Fruit fly (Drosophila melanogaster): Measurements from ENCODE around the gene Tektin-C.

Gene Tektin-C

DNA sequence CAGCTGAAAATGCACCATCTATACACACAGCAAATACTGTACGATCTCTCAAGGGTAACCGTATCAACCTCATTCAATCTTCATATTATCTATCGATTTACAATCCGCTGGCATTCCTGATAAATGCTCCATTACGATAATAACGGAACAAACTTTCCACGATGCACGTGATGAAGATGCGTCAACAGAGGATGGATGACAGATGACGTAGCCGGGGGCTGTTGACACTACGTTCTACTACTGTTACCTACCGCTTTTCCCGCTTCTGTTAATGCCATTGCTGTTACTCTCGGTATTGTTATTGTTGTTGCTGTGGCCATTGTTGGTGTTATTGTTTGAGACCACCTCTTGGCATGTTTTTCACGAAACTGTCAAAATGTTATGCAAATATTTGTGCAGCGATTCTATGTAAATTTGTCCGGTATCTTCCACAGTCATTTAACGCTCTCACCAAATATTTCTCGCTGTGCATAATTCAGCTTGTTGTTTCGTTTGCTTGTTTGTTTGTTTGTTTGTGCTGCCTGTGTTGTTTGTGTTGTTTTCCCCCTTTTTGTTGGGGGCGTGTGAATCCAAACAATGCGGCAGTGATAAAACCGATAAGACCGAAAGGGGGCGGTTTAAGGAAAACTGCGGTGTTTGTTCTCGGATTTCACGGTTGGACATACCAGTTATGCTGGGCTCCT is 27.6 kb upstream of the Tektin-C start (continued):
- TF ChIP-seq CG7271 (tag; optimal IDR thresholded peaks at IDR 0.05), result peak; percentile 85
- peak; percentile 49 for TF ChIP-seq ash1 (GFP tag; optimal IDR thresholded peaks at IDR 0.05)
- TF ChIP-seq hb (GFP tag; IDR thresholded peaks at IDR 0.05; ENCODE audit: partially characterized antibody), result no peak
- TF ChIP-seq CG18619 (GFP tag; optimal IDR thresholded peaks at IDR 0.05), result peak; percentile 80
- no peak for TF ChIP-seq CG43689 (GFP tag; IDR thresholded peaks at IDR 0.05)
- TF ChIP-seq CG33557 (GFP tag; optimal IDR thresholded peaks at IDR 0.05), result peak; percentile 83
- TF ChIP-seq ap (GFP tag; IDR thresholded peaks at IDR 0.05), result peak; percentile 40
- peak; percentile 86; the same call in 1 of the 2 replicates for TF ChIP-seq chm (GFP tag; IDR thresholded peaks at IDR 0.05)
- TF ChIP-seq CG12391 (tag; optimal IDR thresholded peaks at IDR 0.05), result peak; percentile 73
- TF ChIP-seq CG11085 (GFP tag; IDR thresholded peaks at IDR 0.05), result no peak
- TF ChIP-seq CG13424 (tag; optimal IDR thresholded peaks at IDR 0.05), result peak; percentile 68
- peak; percentile 92 for TF ChIP-seq CG2202 (tag; optimal IDR thresholded peaks at IDR 0.05)
- peak; percentile 90 for TF ChIP-seq CG17186 (GFP tag; optimal IDR thresholded peaks at IDR 0.05)
- TF ChIP-seq CG11456 (GFP tag; IDR thresholded peaks at IDR 0.05), result peak; percentile 58; the same call in 1 of the 3 replicates
- no peak for TF ChIP-seq ato (GFP tag; IDR thresholded peaks at IDR 0.05; ENCODE audit: partially characterized antibody)
- peak; percentile 80 for TF ChIP-seq fd96Cb (tag; optimal IDR thresholded peaks at IDR 0.05)
- no peak for TF ChIP-seq Scr (GFP tag; IDR thresholded peaks at IDR 0.05; ENCODE audit: partially characterized antibody)
- TF ChIP-seq ase (GFP tag; IDR thresholded peaks at IDR 0.05), result peak; percentile 50; the same call in 1 of the 3 replicates
- TF ChIP-seq stc (GFP tag; IDR thresholded peaks at IDR 0.05), result peak; percentile 47; the same call in 1 of the 2 replicates
- TF ChIP-seq Atf-2 (GFP tag; optimal IDR thresholded peaks at IDR 0.05), result peak; percentile 80
- TF ChIP-seq ssp (GFP tag; IDR thresholded peaks at IDR 0.05), result 0 out of 2 replicates have a peak, but pooled peaks have one; percentile 19
- TF ChIP-seq CG7786 (GFP tag; optimal IDR thresholded peaks at IDR 0.05), result peak; percentile 63
- peak; percentile 40 for TF ChIP-seq Fer2 (tag; optimal IDR thresholded peaks at IDR 0.05)
- peak; percentile 46; the same call in 1 of the 2 replicates for TF ChIP-seq HLH3B (GFP tag; IDR thresholded peaks at IDR 0.05)
- peak; percentile 81 for TF ChIP-seq CG17802 (tag; optimal IDR thresholded peaks at IDR 0.05)
- TF ChIP-seq bigmax (GFP tag; optimal IDR thresholded peaks at IDR 0.05), result peak; percentile 57
- TF ChIP-seq unpg (GFP tag; optimal IDR thresholded peaks at IDR 0.05), result peak; percentile 81
- peak; percentile 43 for TF ChIP-seq CG30403 (GFP tag; optimal IDR thresholded peaks at IDR 0.05)
- no peak for TF ChIP-seq lmd (GFP tag; IDR thresholded peaks at IDR 0.05)
- peak; percentile 76 for TF ChIP-seq HmgZ (tag; optimal IDR thresholded peaks at IDR 0.05)
- TF ChIP-seq CG34422 (GFP tag; IDR thresholded peaks at IDR 0.05), result no peak
- TF ChIP-seq sd (tag; optimal IDR thresholded peaks at IDR 0.05), result peak; percentile 72
- TF ChIP-seq zf30C (GFP tag; optimal IDR thresholded peaks at IDR 0.05), result peak; percentile 71
- no peak for TF ChIP-seq Dp (GFP tag; optimal IDR thresholded peaks at IDR 0.05)
- TF ChIP-seq CG4328 (GFP tag; optimal IDR thresholded peaks at IDR 0.05), result peak; percentile 71
- peak; percentile 85 for TF ChIP-seq odd (GFP tag; optimal IDR thresholded peaks at IDR 0.05)
- peak; percentile 47; the same call in 1 of the 2 replicates for TF ChIP-seq Ptx1 (GFP tag; IDR thresholded peaks at IDR 0.05)
- peak; percentile 74 for TF ChIP-seq Awh (GFP tag; IDR thresholded peaks at IDR 0.05)
- TF ChIP-seq jigr1 (GFP tag; IDR thresholded peaks at IDR 0.05), result no peak
- peak; percentile 84 for TF ChIP-seq nerfin-1 (tag; optimal IDR thresholded peaks at IDR 0.05)
- no peak for TF ChIP-seq dysf (GFP tag; IDR thresholded peaks at IDR 0.05)
- TF ChIP-seq ATbp (GFP tag; optimal IDR thresholded peaks at IDR 0.05), result peak; percentile 96
- 0 out of 3 replicates have a peak, but pooled peaks have one; percentile 51 for TF ChIP-seq z (GFP tag; IDR thresholded peaks at IDR 0.05)
- peak; percentile 76 for TF ChIP-seq Fer3 (tag; optimal IDR thresholded peaks at IDR 0.05)
- peak; percentile 68 for TF ChIP-seq CTCF (GFP tag; optimal IDR thresholded peaks at IDR 0.05)
- peak; percentile 69 for TF ChIP-seq cato (GFP tag; optimal IDR thresholded peaks at IDR 0.05; ENCODE audit: borderline replicate concordance)
- TF ChIP-seq ewg (GFP tag; optimal IDR thresholded peaks at IDR 0.05), result peak; percentile 76
- peak; percentile 81 for TF ChIP-seq p53 (GFP tag; optimal IDR thresholded peaks at IDR 0.05)
- no peak for TF ChIP-seq hbn (GFP tag; IDR thresholded peaks at IDR 0.05; ENCODE audit: partially characterized antibody)

All from whole organism, embryonic.